Worm (Caenorhabditis elegans): ENCODE measurements around the gene F26G1.2.

F26G1.2 gene

ce11 chrII:4805799-4806198 lies 42.9 kb downstream of the F26G1.2 start:
- TF ChIP-seq R02D3.7 (tag; optimal IDR thresholded peaks at IDR 0.05) (no peak), lin-39 (tag; optimal IDR thresholded peaks at IDR 0.05) (no peak), egl-5 (tag; optimal IDR thresholded peaks at IDR 0.05) (peak; percentile 16), nhr-67 (tag; optimal IDR thresholded peaks at IDR 0.05) (no peak)

ce11 chrII:4806261-4806660 lies 43.4 kb downstream of the F26G1.2 start:
- TF ChIP-seq elt-2 (tag; optimal IDR thresholded peaks at IDR 0.05) (no peak), unc-62 (GFP tag; optimal IDR thresholded peaks at IDR 0.05) (peak; percentile 41), sea-2 (GFP tag; optimal IDR thresholded peaks at IDR 0.05) (no peak), zag-1 (tag; optimal IDR thresholded peaks at IDR 0.05) (no peak), pqm-1 (tag; optimal IDR thresholded peaks at IDR 0.05) (no peak), nhr-67 (tag; optimal IDR thresholded peaks at IDR 0.05) (no peak), elt-1 (tag; optimal IDR thresholded peaks at IDR 0.05) (peak; percentile 34), nhr-25 (tag; optimal IDR thresholded peaks at IDR 0.05) (no peak), ZK546.5 (tag; optimal IDR thresholded peaks at IDR 0.05) (no peak), nhr-43 (tag; optimal IDR thresholded peaks at IDR 0.05; ENCODE audit: poor library complexity, severe bottlenecking) (no peak), daf-12 (tag; optimal IDR thresholded peaks at IDR 0.05) (no peak), lin-15B (tag; optimal IDR thresholded peaks at IDR 0.05) (no peak), nhr-11 (tag; optimal IDR thresholded peaks at IDR 0.05) (no peak), ceh-82 (tag; optimal IDR thresholded peaks at IDR 0.05) (no peak), nhr-12 (tag; optimal IDR thresholded peaks at IDR 0.05) (no peak), tbx-2 (tag; optimal IDR thresholded peaks at IDR 0.05) (no peak), ztf-11 (tag; optimal IDR thresholded peaks at IDR 0.05) (no peak), ceh-9 (tag; optimal IDR thresholded peaks at IDR 0.05) (no peak), unc-39 (tag; optimal IDR thresholded peaks at IDR 0.05) (no peak), fkh-2 (tag; optimal IDR thresholded peaks at IDR 0.05) (no peak), nhr-23 (tag; optimal IDR thresholded peaks at IDR 0.05) (no peak), ama-1 (optimal IDR thresholded peaks at IDR 0.05) (no peak), nfya-1 (tag; optimal IDR thresholded peaks at IDR 0.05; ENCODE audit: insufficient read depth) (no peak), hmg-11 (tag; optimal IDR thresholded peaks at IDR 0.05) (no peak), lin-39 (tag; optimal IDR thresholded peaks at IDR 0.05) (peak; percentile 36)

- TF ChIP-seq unc-39 (tag; optimal IDR thresholded peaks at IDR 0.05) (no peak), mdl-1 (tag; optimal IDR thresholded peaks at IDR 0.05) (no peak), ztf-4 (tag; optimal IDR thresholded peaks at IDR 0.05) (no peak), lsy-12 (tag; optimal IDR thresholded peaks at IDR 0.05) (no peak), pha-4 (tag; optimal IDR thresholded peaks at IDR 0.05) (no peak), jun-1 (tag; optimal IDR thresholded peaks at IDR 0.05) (no peak), egl-5 (tag; optimal IDR thresholded peaks at IDR 0.05) (no peak), nhr-11 (tag; optimal IDR thresholded peaks at IDR 0.05) (no peak), nfya-1 (tag; optimal IDR thresholded peaks at IDR 0.05; ENCODE audit: insufficient read depth) (no peak), tbx-2 (tag; optimal IDR thresholded peaks at IDR 0.05) (no peak), zag-1 (tag; optimal IDR thresholded peaks at IDR 0.05) (no peak), pqm-1 (tag; optimal IDR thresholded peaks at IDR 0.05) (no peak), daf-12 (tag; optimal IDR thresholded peaks at IDR 0.05) (no peak), egl-27 (tag; optimal IDR thresholded peaks at IDR 0.05) (no peak), mml-1 (tag; optimal IDR thresholded peaks at IDR 0.05) (no peak), ceh-16 (tag; optimal IDR thresholded peaks at IDR 0.05) (no peak)
Observed at ce11 chrII:4806726-4807125, 43.8 kb downstream of the F26G1.2 start.

ce11 chrII:4811986-4812385 lies 49.1 kb downstream of the F26G1.2 start, which contains the start of gene rig-6:
TSS of gene rig-6 (minus strand) at chrII:4812086.
- TF ChIP-seq zag-1 (tag; optimal IDR thresholded peaks at IDR 0.05) (no peak), hmg-11 (tag; optimal IDR thresholded peaks at IDR 0.05) (no peak), unc-39 (tag; optimal IDR thresholded peaks at IDR 0.05) (no peak), lin-15B (tag; optimal IDR thresholded peaks at IDR 0.05) (no peak), nhr-77 (tag; optimal IDR thresholded peaks at IDR 0.05) (no peak), unc-62 (GFP tag; optimal IDR thresholded peaks at IDR 0.05) (no peak), ceh-28 (tag; optimal IDR thresholded peaks at IDR 0.05) (no peak), ceh-16 (tag; optimal IDR thresholded peaks at IDR 0.05) (no peak), daf-12 (tag; optimal IDR thresholded peaks at IDR 0.05) (no peak), lin-39 (tag; optimal IDR thresholded peaks at IDR 0.05) (no peak)
